Worm (Caenorhabditis elegans): ENCODE data around the gene pgp-1.

pgp-1 gene

DNA sequence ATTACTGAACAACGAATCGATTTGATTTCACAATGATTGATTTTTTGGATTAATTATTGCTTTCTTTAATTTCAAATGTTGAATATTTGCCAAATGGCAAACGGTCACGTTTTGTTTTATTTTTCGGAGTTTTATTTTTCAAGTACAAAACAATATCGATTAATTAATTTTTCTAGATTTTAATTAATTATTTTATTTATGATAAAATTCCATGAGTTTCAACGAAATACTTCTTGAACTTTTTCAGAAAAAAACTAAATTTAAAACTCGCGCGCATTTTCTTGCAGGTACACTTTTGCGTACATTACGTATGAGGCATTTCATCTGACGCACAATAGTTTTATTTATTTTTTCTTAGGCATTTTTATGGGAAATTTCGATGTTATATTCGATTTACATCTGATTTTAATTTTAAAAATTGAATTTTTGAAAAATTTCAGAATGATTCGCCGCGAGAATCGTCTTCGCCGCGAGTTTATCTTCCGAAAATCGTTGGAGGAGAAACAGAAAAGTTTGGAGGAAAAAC, 40.0 kb downstream of the pgp-1 start, which contains the start of the genes ZK795.2 and ZK795.3 (continued):
- TF ChIP-seq unc-86 (tag; optimal IDR thresholded peaks at IDR 0.05) (peak; percentile 38), xbp-1 (tag; optimal IDR thresholded peaks at IDR 0.05) (peak; percentile 62), nhr-19 (GFP tag; conservative IDR thresholded peaks at IDR 0.05) (peak; percentile 66), Y116A8C.19 (tag; optimal IDR thresholded peaks at IDR 0.05; ENCODE audit: borderline replicate concordance) (no peak), elt-3 (tag; optimal IDR thresholded peaks at IDR 0.05) (peak in 2 of 6 experiments; percentile 26 to 43), hlh-4 (tag; optimal IDR thresholded peaks at IDR 0.05) (no peak), nhr-237 (tag; optimal IDR thresholded peaks at IDR 0.05) (peak; percentile 5), nhr-90 (tag; optimal IDR thresholded peaks at IDR 0.05; ENCODE audit: poor library complexity) (peak; percentile 70), C16A3.4 (tag; optimal IDR thresholded peaks at IDR 0.05) (peak; percentile 58), unc-62 (GFP tag; optimal IDR thresholded peaks at IDR 0.05) (no peak), lin-14 (GFP tag; optimal IDR thresholded peaks at IDR 0.05) (peak; percentile 71), jun-1 (tag; optimal IDR thresholded peaks at IDR 0.05) (peak; percentile 44), ceh-63 (GFP tag; optimal IDR thresholded peaks at IDR 0.05) (no peak), egl-27 (tag; optimal IDR thresholded peaks at IDR 0.05) (no peak), C04F5.9 (tag; optimal IDR thresholded peaks at IDR 0.05) (no peak), ceh-88 (GFP tag; IDR thresholded peaks at IDR 0.05) (no peak), skn-1 (tag; optimal IDR thresholded peaks at IDR 0.05) (peak; percentile 78), zip-4 (GFP tag; optimal IDR thresholded peaks at IDR 0.05) (no peak), fkh-10 (GFP tag; optimal IDR thresholded peaks at IDR 0.05) (no peak), aly-2 (tag; optimal IDR thresholded peaks at IDR 0.05) (peak; percentile 55), rnt-1 (tag; optimal IDR thresholded peaks at IDR 0.05) (peak; percentile 73), mab-9 (GFP tag; IDR thresholded peaks at IDR 0.05) (no peak), unc-30 (tag; optimal IDR thresholded peaks at IDR 0.05) (no peak), elt-2 (tag; optimal IDR thresholded peaks at IDR 0.05) (no peak), ceh-90 (tag; optimal IDR thresholded peaks at IDR 0.05) (peak; percentile 47), mdl-1 (tag; optimal IDR thresholded peaks at IDR 0.05) (peak in 1 of 2 experiments; percentile 47), hpl-2 (GFP tag; optimal IDR thresholded peaks at IDR 0.05) (no peak), nhr-71 (tag; optimal IDR thresholded peaks at IDR 0.05) (peak; percentile 81), zag-1 (tag; optimal IDR thresholded peaks at IDR 0.05) (no peak), ztf-11 (tag; optimal IDR thresholded peaks at IDR 0.05) (no peak), irx-1 (tag; optimal IDR thresholded peaks at IDR 0.05) (peak; percentile 56)

DNA sequence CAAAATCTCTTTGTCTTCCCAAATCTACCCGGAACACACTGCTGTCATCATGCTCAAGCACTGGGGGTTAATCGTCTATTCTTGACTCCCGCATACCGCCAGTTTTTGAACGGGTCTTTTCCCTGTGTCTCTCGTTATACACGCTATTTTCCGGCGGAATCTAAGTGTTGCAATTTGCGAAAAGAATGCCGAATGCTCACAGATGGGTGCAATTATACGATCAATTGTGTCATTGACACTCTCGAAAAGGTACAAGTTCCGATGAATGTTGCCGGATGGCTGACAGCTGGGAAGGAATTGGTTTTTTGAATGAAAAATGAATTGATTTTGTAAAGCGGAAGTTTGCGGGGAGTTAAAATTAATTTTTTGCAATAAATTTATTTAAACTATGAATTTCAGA, 47.0 kb downstream of the pgp-1 start:
- TF ChIP-seq ceh-82 (tag; optimal IDR thresholded peaks at IDR 0.05) (no peak), sup-37 (GFP tag; optimal IDR thresholded peaks at IDR 0.05) (no peak), mab-9 (GFP tag; IDR thresholded peaks at IDR 0.05) (no peak), aly-2 (tag; optimal IDR thresholded peaks at IDR 0.05) (no peak), alr-1 (tag; optimal IDR thresholded peaks at IDR 0.05; ENCODE audit: borderline replicate concordance) (no peak), lsy-2 (tag; optimal IDR thresholded peaks at IDR 0.05) (no peak), aha-1 (tag; optimal IDR thresholded peaks at IDR 0.05) (no peak), jun-1 (tag; optimal IDR thresholded peaks at IDR 0.05) (no peak), efl-1 (optimal IDR thresholded peaks at IDR 0.05) (no peak), efl-1 (GFP tag; optimal IDR thresholded peaks at IDR 0.05 in 1 of 2) (no peak), efl-3 (GFP tag; optimal IDR thresholded peaks at IDR 0.05) (no peak), fos-1 (tag; optimal IDR thresholded peaks at IDR 0.05) (no peak), nhr-20 (tag; optimal IDR thresholded peaks at IDR 0.05) (no peak), nhr-28 (tag; optimal IDR thresholded peaks at IDR 0.05) (no peak)
